Worm (Caenorhabditis elegans) whole organism, L4 larva: ENCODE data around the gene hel-1.
"Not testable (repeated sequence)": the region's sequence is repeated elsewhere in the genome, so short reads cannot be mapped to it uniquely, and the experiment has no call there.

Source experiments
- F44E2.7 ChIP-seq: fragments of 200-800 bp; sonication (Bioruptor generic); IDR thresholded peaks from 2 replicates; pipeline ENCODE4 v2.1.2; 2022; ENCODE audit warnings: missing genetic modification characterization, missing compliant biosample characterization
- T26A8.4 ChIP-seq: fragments of 200-800 bp; sonication (Bioruptor generic); IDR thresholded peaks from 2 replicates; pipeline ENCODE4 v1.3.6; 2022; ENCODE audit warnings: missing genetic modification characterization, missing compliant biosample characterization
- ZK546.5 ChIP-seq, 2 experiments: sonication (generic microtip); optimal IDR thresholded peaks; 2 replicates each; lab custom pipeline; 2017; ENCODE audit warnings: missing biosample characterization in 2 of 2, missing genetic modification characterization in 2 of 2
- aha-1 ChIP-seq: fragments of 150-350 bp; peaks from one replicate; lab custom pipeline; 2014; ENCODE audit warnings: missing biosample characterization, missing genetic modification characterization
- aly-2 ChIP-seq: sonication (generic microtip); optimal IDR thresholded peaks from 2 replicates; lab custom pipeline; 2018; ENCODE audit warnings: missing biosample characterization, missing genetic modification characterization
- arid-1 ChIP-seq: fragments of 200-800 bp; sonication (Bioruptor generic); conservative IDR thresholded peaks from 2 replicates; pipeline ENCODE4 v1.3.6; 2022; ENCODE audit warnings: missing genetic modification reagents, missing genetic modification characterization, missing compliant biosample characterization
- ctbp-1 ChIP-seq: fragments of 200-800 bp; sonication (Bioruptor generic); IDR thresholded peaks from 2 replicates; pipeline ENCODE4 v1.3.6; 2022; ENCODE audit warnings: missing genetic modification reagents, missing genetic modification characterization, missing compliant biosample characterization
- daf-12 ChIP-seq: fragments of 150-350 bp; optimal IDR thresholded peaks from 2 replicates; lab custom pipeline; 2014; ENCODE audit warnings: missing biosample characterization, missing genetic modification reagents, missing genetic modification characterization
- daf-16 ChIP-seq, 3 experiments: sonication (generic microtip); optimal IDR thresholded peaks; 2 replicates each; lab custom pipeline; 2016 to 2017; ENCODE audit warnings: missing genetic modification characterization in 3 of 3, missing genetic modification reagents in 3 of 3, mild to moderate bottlenecking in 2 of 3, missing compliant biosample characterization in 2 of 3, missing biosample characterization in 1 of 3, moderate library complexity in 1 of 3
- dmd-9 ChIP-seq: fragments of 200-800 bp; sonication (Bioruptor generic); IDR thresholded peaks from 2 replicates; pipeline ENCODE4 v1.3.6; 2022; ENCODE audit warnings: missing genetic modification reagents, missing genetic modification characterization, missing compliant biosample characterization
- dpl-1 ChIP-seq: fragments of 150-350 bp; optimal IDR thresholded peaks from 2 replicates; lab custom pipeline; 2014; ENCODE audit warnings: missing biosample characterization, missing genetic modification reagents, missing genetic modification characterization
- duxl-1 ChIP-seq: sonication (generic microtip); optimal IDR thresholded peaks from 2 replicates; lab custom pipeline; 2016; ENCODE audit warnings: mild to moderate bottlenecking, missing genetic modification characterization, moderate library complexity, missing compliant biosample characterization; ENCODE audit not compliant: poor library complexity
- dve-1 ChIP-seq: sonication (generic microtip); optimal IDR thresholded peaks from 2 replicates; lab custom pipeline; 2017; ENCODE audit warnings: antibody characterized with exemption, mild to moderate bottlenecking, missing genetic modification characterization, missing compliant biosample characterization; ENCODE audit not compliant: insufficient read depth
- egl-43 ChIP-seq: fragments of 200-800 bp; sonication (Bioruptor generic); IDR thresholded peaks from 2 replicates; pipeline ENCODE4 v1.3.6; 2022; ENCODE audit warnings: missing genetic modification reagents, missing genetic modification characterization, missing compliant biosample characterization
- hlh-11 ChIP-seq: fragments of 200-800 bp; sonication (Bioruptor generic); optimal IDR thresholded peaks from 2 replicates; lab custom pipeline; 2018; ENCODE audit warnings: mild to moderate bottlenecking, missing genetic modification characterization, missing compliant biosample characterization
- lin-1 ChIP-seq: fragments of 200-800 bp; sonication (Bioruptor generic); IDR thresholded peaks from 2 replicates; pipeline ENCODE4 v1.3.6; 2022; ENCODE audit warnings: missing genetic modification reagents, missing genetic modification characterization, missing compliant biosample characterization
- lin-13 ChIP-seq: fragments of 150-350 bp; optimal IDR thresholded peaks from 2 replicates; lab custom pipeline; 2014; ENCODE audit warnings: missing biosample characterization, missing genetic modification reagents, missing genetic modification characterization
- lin-15B ChIP-seq: fragments of 150-350 bp; sonication (generic microtip); optimal IDR thresholded peaks from 3 replicates; lab custom pipeline; 2014; ENCODE audit warnings: missing biosample characterization, missing genetic modification characterization
- lin-38 ChIP-seq: fragments of 200-800 bp; sonication (Bioruptor generic); IDR thresholded peaks from 2 replicates; pipeline ENCODE4 v1.3.6; 2022; ENCODE audit warnings: missing genetic modification reagents, missing genetic modification characterization, missing compliant biosample characterization
- lsy-2 ChIP-seq, 2 experiments: fragments of 150-350 bp in 1 of 2; sonication (generic microtip) in 1 of 2; optimal IDR thresholded peaks; 2 replicates each; lab custom pipeline; 2014 to 2017; ENCODE audit warnings: missing biosample characterization in 2 of 2, missing genetic modification characterization in 2 of 2
- mep-1 ChIP-seq: fragments of 150-350 bp; sonication (generic microtip); optimal IDR thresholded peaks from 3 replicates; lab custom pipeline; 2014; ENCODE audit warnings: missing biosample characterization, missing genetic modification characterization
- mes-2 ChIP-seq: sonication (generic microtip); optimal IDR thresholded peaks from 2 replicates; lab custom pipeline; 2016; ENCODE audit warnings: missing genotype, mild to moderate bottlenecking, missing genetic modification characterization, missing compliant biosample characterization; ENCODE audit not compliant: poor library complexity, severe bottlenecking
- nhr-28 ChIP-seq: fragments of 150-350 bp; optimal IDR thresholded peaks from 2 replicates; lab custom pipeline; 2014; ENCODE audit warnings: missing biosample characterization, missing genetic modification characterization
- nhr-41 ChIP-seq: fragments of 200-800 bp; sonication (Bioruptor generic); IDR thresholded peaks from 2 replicates; pipeline ENCODE4 v1.3.6; 2022; ENCODE audit warnings: missing genetic modification reagents, missing genetic modification characterization, missing compliant biosample characterization
- nhr-6 ChIP-seq: fragments of 150-350 bp; optimal IDR thresholded peaks from 2 replicates; lab custom pipeline; 2014; ENCODE audit warnings: missing biosample characterization, missing genetic modification characterization
- nhr-76 ChIP-seq: fragments of 150-350 bp; optimal IDR thresholded peaks from 2 replicates; lab custom pipeline; 2014; ENCODE audit warnings: missing biosample characterization, missing genetic modification characterization
- php-3 ChIP-seq: fragments of 200-800 bp; sonication (Bioruptor generic); IDR thresholded peaks from 2 replicates; pipeline ENCODE4 v1.3.6; 2022; ENCODE audit warnings: missing genetic modification reagents, missing genetic modification characterization, missing compliant biosample characterization
- skn-1 ChIP-seq: fragments of 150-350 bp; optimal IDR thresholded peaks from 2 replicates; lab custom pipeline; 2014; ENCODE audit warnings: missing biosample characterization, missing genetic modification characterization
- unc-130 ChIP-seq: sonication (generic microtip); optimal IDR thresholded peaks from 2 replicates; lab custom pipeline; 2016; ENCODE audit warnings: missing genetic modification reagents, missing genetic modification characterization, missing compliant biosample characterization
- unc-62 ChIP-seq, 3 experiments: fragments of 150-350 bp in 1 of 3; sonication (generic microtip); optimal IDR thresholded peaks in 2 of 3; peaks in 1 of 3; 1 replicate in 1 of 3; 2 replicates in 2 of 3; lab custom pipeline; 2014 to 2017; ENCODE audit warnings: missing biosample characterization in 3 of 3, missing genetic modification characterization in 3 of 3, missing genetic modification reagents in 3 of 3, missing genotype in 1 of 3
- zag-1 ChIP-seq: fragments of 150-350 bp; optimal IDR thresholded peaks from 2 replicates; lab custom pipeline; 2014; ENCODE audit warnings: missing biosample characterization, missing genetic modification characterization
- zfp-2 ChIP-seq: sonication (generic microtip); optimal IDR thresholded peaks from 2 replicates; lab custom pipeline; 2016; ENCODE audit warnings: mild to moderate bottlenecking, missing genetic modification characterization, missing compliant biosample characterization
- zfp-3 ChIP-seq: fragments of 200-800 bp; sonication (Bioruptor generic); conservative IDR thresholded peaks from 2 replicates; pipeline ENCODE4 v1.3.6; 2022; ENCODE audit warnings: missing genetic modification reagents, missing genetic modification characterization, missing compliant biosample characterization
- zip-2 ChIP-seq: fragments of 150-350 bp; optimal IDR thresholded peaks from 2 replicates; lab custom pipeline; 2014; ENCODE audit warnings: missing biosample characterization, missing genetic modification characterization

The hel-1 gene

DNA sequence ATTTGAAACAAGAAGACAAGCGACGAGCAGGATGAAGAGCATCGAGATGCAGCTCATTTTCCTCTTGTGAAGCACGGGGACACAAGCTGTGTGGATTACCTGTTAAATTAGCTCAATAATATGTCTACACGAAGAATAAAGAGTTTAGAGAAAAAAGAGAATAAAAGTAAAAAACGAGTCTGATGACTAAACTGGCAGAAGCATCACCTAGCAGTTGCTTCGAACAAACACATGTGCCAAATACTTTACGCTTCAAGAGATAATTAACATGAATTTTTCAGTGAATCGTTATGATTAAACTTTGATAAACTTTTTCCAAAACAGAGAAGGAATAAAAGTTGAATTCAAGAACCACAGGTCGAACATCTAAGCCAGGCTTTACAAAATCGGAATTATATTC is 33.4 kb downstream of the hel-1 start, which contains the start of gene nlp-55:
Gene nlp-55 (minus strand): TSS at position 101 of the 400 bp plus-strand sequence.
- TF ChIP-seq hlh-11 (no peak), lin-1 (GFP tag; lab: Robert Waterston, UW) (no peak), nhr-76 (tag; lab: Kevin White, UChicago) (no peak), ctbp-1 (no peak), mes-2 (tag; lab: Kevin White, UChicago) (no peak), ZK546.5 (tag; optimal IDR thresholded peaks at IDR 0.05; lab: Kevin White, UChicago) (no peak), php-3 (GFP tag; lab: Robert Waterston, UW) (no peak), T26A8.4 (GFP tag; lab: Robert Waterston, UW) (no peak), nhr-41 (GFP tag; lab: Robert Waterston, UW) (no peak), daf-12 (tag; lab: Kevin White, UChicago) (no peak), skn-1 (tag; lab: Kevin White, UChicago) (no peak), zfp-2 (tag; lab: Kevin White, UChicago) (no peak), zag-1 (tag; lab: Kevin White, UChicago) (no peak), dmd-9 (GFP tag; lab: Robert Waterston, UW) (no peak), lin-13 (GFP tag; lab: Kevin White, UChicago) (no peak), duxl-1 (no peak), dpl-1 (GFP tag; lab: Kevin White, UChicago) (no peak)

DNA sequence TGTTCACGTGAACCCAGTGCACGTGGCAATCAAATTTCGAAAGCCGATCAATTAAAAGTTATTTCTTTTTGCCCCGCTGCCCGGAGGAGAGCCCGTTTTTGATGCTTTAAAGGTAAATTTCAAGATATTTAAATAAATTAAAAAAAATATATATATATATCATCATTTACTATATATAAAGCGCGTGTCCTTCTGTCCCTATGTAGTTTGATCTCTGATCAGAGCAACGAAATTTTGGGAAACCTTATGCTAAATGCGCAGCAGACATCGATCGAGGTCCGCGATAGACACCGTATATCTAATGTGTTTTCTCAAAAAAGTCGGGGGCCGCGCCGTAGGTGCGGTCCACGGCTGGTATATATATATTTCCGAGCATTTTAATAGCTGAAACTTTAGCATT is 42.8 kb downstream of the hel-1 start:
- TF ChIP-seq daf-16 (GFP tag; optimal IDR thresholded peaks at IDR 0.05; lab: Kevin White, UChicago) (peak in 1 of 2 experiments; percentile 18), lsy-2 (tag; optimal IDR thresholded peaks at IDR 0.05; lab: Kevin White, UChicago) (peak in 1 of 2 experiments; percentile 16)
- TF ChIP-seq daf-16 (tag; optimal IDR thresholded peaks at IDR 0.05; lab: Kevin White, UChicago): not testable (repeated sequence)

DNA sequence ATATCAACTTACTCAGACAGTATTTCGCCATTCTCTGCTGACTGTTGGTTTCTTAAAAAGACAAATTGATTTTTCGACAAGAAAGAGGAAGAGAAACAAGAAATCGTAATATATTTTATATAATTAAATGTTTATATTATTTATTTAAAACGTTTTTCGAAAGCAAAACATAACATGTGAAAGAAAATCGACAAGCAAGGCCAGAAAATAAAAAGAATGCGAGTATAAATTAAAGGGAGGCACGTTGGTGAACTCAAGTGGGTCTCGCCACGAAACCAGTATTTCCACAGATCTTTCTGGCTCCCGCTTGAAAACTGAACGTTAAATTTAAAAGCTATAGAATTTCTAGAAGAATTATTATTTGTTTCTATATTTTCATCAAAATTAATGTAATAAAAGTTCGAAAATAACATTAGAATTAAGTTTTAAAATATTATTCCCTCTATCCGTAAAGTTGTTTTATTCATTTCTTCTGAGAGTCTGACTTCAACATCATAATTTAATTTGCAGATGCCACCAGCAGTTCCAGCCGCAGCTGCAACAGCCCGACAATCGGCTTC is 45.4 kb downstream of the hel-1 start, which contains the start of the genes nst-1 and cct-4:
Gene nst-1 (minus strand): TSS at position 51 of the 560 bp plus-strand sequence.
Gene cct-4 (plus strand): TSS at position 510 of the 560 bp plus-strand sequence.
- TF ChIP-seq dpl-1 (GFP tag; lab: Kevin White, UChicago): peak; percentile 51
- no peak for TF ChIP-seq arid-1 (GFP tag; lab: Robert Waterston, UW)
- TF ChIP-seq unc-62 (GFP tag; optimal IDR thresholded peaks at IDR 0.05 in 1 of 2; lab: Kevin White, UChicago): peak in 1 of 2 experiments; percentile 50
- no peak for TF ChIP-seq unc-62 (tag; optimal IDR thresholded peaks at IDR 0.05; lab: Kevin White, UChicago)
- no peak for TF ChIP-seq php-3 (GFP tag; lab: Robert Waterston, UW)
- TF ChIP-seq lsy-2 (tag; optimal IDR thresholded peaks at IDR 0.05; lab: Kevin White, UChicago): peak in 1 of 2 experiments; percentile 62
- peak; percentile 13 for TF ChIP-seq dve-1
- peak; percentile 49 for TF ChIP-seq mes-2 (tag; lab: Kevin White, UChicago)
- TF ChIP-seq F44E2.7 (GFP tag; lab: Robert Waterston, UW): no peak
- TF ChIP-seq zfp-3 (GFP tag; lab: Robert Waterston, UW): no peak
- TF ChIP-seq zip-2 (tag; lab: Kevin White, UChicago): no peak
- TF ChIP-seq nhr-6 (tag; lab: Kevin White, UChicago): no peak
- TF ChIP-seq ctbp-1: no peak
- no peak for TF ChIP-seq aly-2 (tag; lab: Kevin White, UChicago)
- no peak for TF ChIP-seq unc-130 (GFP tag; lab: Kevin White, UChicago)
- TF ChIP-seq mep-1 (tag; lab: Kevin White, UChicago): peak; percentile 35
- no peak for TF ChIP-seq lin-38
- TF ChIP-seq aha-1 (tag; lab: Kevin White, UChicago): peak; percentile 37

DNA sequence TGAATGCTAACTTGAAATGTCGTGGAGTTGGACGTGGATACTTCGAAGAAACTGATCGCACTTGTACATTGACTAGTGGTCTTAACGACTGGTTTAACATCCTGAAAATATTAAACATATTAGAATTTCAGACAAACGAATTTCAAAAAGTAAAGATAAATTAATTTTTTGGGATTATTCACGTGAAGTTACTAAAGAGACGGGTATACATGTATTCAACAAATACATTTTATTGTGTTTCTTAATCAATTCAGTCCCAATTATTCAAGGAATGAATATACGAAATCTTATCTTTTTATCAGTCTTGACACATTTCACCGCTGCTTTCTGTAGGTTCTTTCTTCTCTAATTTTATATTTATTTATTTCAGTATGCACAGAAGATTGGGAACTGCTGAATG is 50.3 kb downstream of the hel-1 start, which contains the start of the genes mrpl-10 and clec-142:
Gene mrpl-10 (minus strand): TSS at position 101 of the 400 bp plus-strand sequence.
Gene clec-142 (plus strand): TSS at position 264 of the 400 bp plus-strand sequence.
- TF ChIP-seq nhr-28 (tag; lab: Kevin White, UChicago): no peak
- no peak for TF ChIP-seq lin-15B (tag; lab: Kevin White, UChicago)
- TF ChIP-seq egl-43 (GFP tag; lab: Robert Waterston, UW): no peak
